1 fruit fly cellular context compared by ENCODE assay signal in the genomic region with DNA sequence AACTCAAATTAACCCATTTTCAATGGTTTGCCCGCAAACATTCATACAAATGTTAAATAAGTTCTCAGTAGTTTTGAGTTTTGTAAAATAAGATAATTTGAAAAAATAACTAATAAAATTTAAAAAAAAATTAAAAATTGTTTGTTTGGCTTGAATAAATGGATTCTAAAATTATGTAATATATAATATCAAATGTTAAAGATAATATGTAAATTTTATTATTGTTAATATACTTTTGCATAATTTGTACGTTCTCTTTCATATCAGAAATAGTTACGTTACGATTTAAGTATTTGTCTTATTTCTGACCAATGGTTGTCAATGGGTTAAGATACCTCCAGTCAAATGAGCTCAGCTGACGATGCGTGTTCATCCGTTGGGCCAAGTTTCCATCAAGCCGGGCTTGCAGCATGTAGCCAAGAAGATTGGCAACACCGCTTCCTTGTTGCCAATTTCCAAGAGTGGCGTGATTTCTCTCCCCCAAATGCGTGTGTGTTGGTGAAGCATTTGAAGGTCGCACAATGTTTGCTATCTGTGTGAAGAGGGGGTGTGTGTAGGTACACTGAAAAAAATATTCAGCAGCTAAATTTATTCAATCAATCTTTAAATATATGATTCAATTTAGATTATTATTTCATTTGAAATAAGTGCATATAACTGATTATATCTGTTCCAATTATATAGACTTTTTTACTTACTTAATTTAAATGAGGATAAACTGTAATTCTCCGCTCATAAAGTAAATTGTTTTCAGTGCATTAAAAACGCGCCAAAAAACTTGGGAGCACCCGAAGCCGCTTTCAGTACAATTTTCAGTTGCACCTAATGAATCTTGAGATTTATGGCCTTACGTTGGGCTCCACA.
A peak's percentile ranks its signal among the peaks of the same experiment; 100 is the strongest.
TF ChIP-seq lines count a peak whose summit lies in the region.

No protein-coding gene starts in this region.

TF ChIP-seq in whole organism, embryonic, 481 proteins besides CTCF, POLR2A, EP300 and RAD21 (continued from another document and continues in another):
- TF ChIP-seq Kr (GFP tag; optimal IDR thresholded peaks at IDR 0.05; lab: Kevin White, UChicago), result no peak
- TF ChIP-seq sr (GFP tag; IDR thresholded peaks at IDR 0.05; lab: Robert Waterston, UW), result no peak
- TF ChIP-seq ap (GFP tag; IDR thresholded peaks at IDR 0.05; lab: Robert Waterston, UW), result no peak
- no peak for TF ChIP-seq hth (optimal IDR thresholded peaks at IDR 0.05; lab: Kevin White, UChicago)
- no peak for TF ChIP-seq stc (GFP tag; IDR thresholded peaks at IDR 0.05; lab: Robert Waterston, UW)
- TF ChIP-seq Dad (GFP tag; optimal IDR thresholded peaks at IDR 0.05; lab: Kevin White, UChicago), result no peak
- TF ChIP-seq Spps (tag; optimal IDR thresholded peaks at IDR 0.05; lab: Kevin White, UChicago), result no peak
- no peak for TF ChIP-seq fu2 (GFP tag; optimal IDR thresholded peaks at IDR 0.05; lab: Kevin White, UChicago)
- TF ChIP-seq CG17385 (GFP tag; optimal IDR thresholded peaks at IDR 0.05; lab: Kevin White, UChicago), result no peak
- no peak for TF ChIP-seq CG30020 (tag; optimal IDR thresholded peaks at IDR 0.05; lab: Kevin White, UChicago)
- TF ChIP-seq tx (GFP tag; optimal IDR thresholded peaks at IDR 0.05; lab: Kevin White, UChicago), result no peak
- no peak for TF ChIP-seq Tbp (GFP tag; optimal IDR thresholded peaks at IDR 0.05; lab: Kevin White, UChicago)
- peak; percentile 5 for TF ChIP-seq tin (GFP tag; optimal IDR thresholded peaks at IDR 0.05; lab: Kevin White, UChicago)
- no peak for TF ChIP-seq Pdp1 (GFP tag; optimal IDR thresholded peaks at IDR 0.05; lab: Kevin White, UChicago)
- no peak for TF ChIP-seq CG15073 (GFP tag; optimal IDR thresholded peaks at IDR 0.05; lab: Kevin White, UChicago)
- no peak for TF ChIP-seq CG6654 (GFP tag; optimal IDR thresholded peaks at IDR 0.05; lab: Kevin White, UChicago)
- TF ChIP-seq CG11504 (tag; optimal IDR thresholded peaks at IDR 0.05; lab: Kevin White, UChicago), result peak; percentile 62
- peak; percentile 30; the same call in 1 of the 2 replicates for TF ChIP-seq E2f2 (GFP tag; IDR thresholded peaks at IDR 0.05; lab: Robert Waterston, UW)
- TF ChIP-seq yki (optimal IDR thresholded peaks at IDR 0.05; lab: Kevin White, UChicago), result no peak
- no peak for TF ChIP-seq NC2β (GFP tag; optimal IDR thresholded peaks at IDR 0.05; lab: Kevin White, UChicago)
- no peak for TF ChIP-seq jing (GFP tag; optimal IDR thresholded peaks at IDR 0.05; lab: Kevin White, UChicago)
- TF ChIP-seq Sin3A (optimal IDR thresholded peaks at IDR 0.05; lab: Kevin White, UChicago), result no peak
- no peak for TF ChIP-seq crol (GFP tag; IDR thresholded peaks at IDR 0.05; lab: Robert Waterston, UW)
- peak; percentile 72 for TF ChIP-seq Med (GFP tag; lab: Kevin White, UChicago)
- no peak for TF ChIP-seq CG12219 (GFP tag; optimal IDR thresholded peaks at IDR 0.05; lab: Kevin White, UChicago)
- TF ChIP-seq B-H1 (GFP tag; IDR thresholded peaks at IDR 0.05; lab: Robert Waterston, UW), result no peak
- TF ChIP-seq pros (GFP tag; optimal IDR thresholded peaks at IDR 0.05; lab: Kevin White, UChicago), result no peak
- no peak for TF ChIP-seq CG4707 (GFP tag; optimal IDR thresholded peaks at IDR 0.05; lab: Kevin White, UChicago)
- TF ChIP-seq CG2116 (GFP tag; optimal IDR thresholded peaks at IDR 0.05; lab: Kevin White, UChicago), result no peak
- TF ChIP-seq Dfd (GFP tag; optimal IDR thresholded peaks at IDR 0.05; lab: Kevin White, UChicago), result no peak
- no peak for TF ChIP-seq ranshi (GFP tag; IDR thresholded peaks at IDR 0.05; lab: Robert Waterston, UW)
- TF ChIP-seq CG31388 (GFP tag; optimal IDR thresholded peaks at IDR 0.05; lab: Kevin White, UChicago), result no peak
- no peak for TF ChIP-seq Myb (GFP tag; optimal IDR thresholded peaks at IDR 0.05; lab: Kevin White, UChicago)
- no peak for TF ChIP-seq CG11398 (GFP tag; optimal IDR thresholded peaks at IDR 0.05; lab: Kevin White, UChicago)
- TF ChIP-seq CoRest (tag; optimal IDR thresholded peaks at IDR 0.05; lab: Kevin White, UChicago), result peak; percentile 42
- TF ChIP-seq CG11093 (GFP tag; IDR thresholded peaks at IDR 0.05; lab: Robert Waterston, UW), result 0 out of 3 replicates have a peak, but pooled peaks have one; percentile 23
- no peak for TF ChIP-seq gcm2 (GFP tag; optimal IDR thresholded peaks at IDR 0.05; lab: Kevin White, UChicago)
- no peak for TF ChIP-seq Elba2 (GFP tag; optimal IDR thresholded peaks at IDR 0.05; lab: Kevin White, UChicago)
- no peak for TF ChIP-seq wdn (GFP tag; IDR thresholded peaks at IDR 0.05; lab: Robert Waterston, UW)
- TF ChIP-seq D19B (GFP tag; optimal IDR thresholded peaks at IDR 0.05; lab: Kevin White, UChicago), result no peak
- TF ChIP-seq pzg (GFP tag; optimal IDR thresholded peaks at IDR 0.05; lab: Kevin White, UChicago), result no peak
- no peak for TF ChIP-seq HLH4C (GFP tag; IDR thresholded peaks at IDR 0.05; lab: Robert Waterston, UW; ENCODE audit: partially characterized antibody)
- TF ChIP-seq H15 (GFP tag; IDR thresholded peaks at IDR 0.05; lab: Robert Waterston, UW), result no peak
- TF ChIP-seq CG42726 (GFP tag; IDR thresholded peaks at IDR 0.05; lab: Robert Waterston, UW; ENCODE audit: partially characterized antibody), result no peak
- TF ChIP-seq CG15601 (tag; optimal IDR thresholded peaks at IDR 0.05; lab: Kevin White, UChicago), result no peak
- TF ChIP-seq CG14441 (GFP tag; IDR thresholded peaks at IDR 0.05; lab: Robert Waterston, UW), result no peak
- no peak for TF ChIP-seq gfzf (GFP tag; optimal IDR thresholded peaks at IDR 0.05; lab: Kevin White, UChicago)
- TF ChIP-seq CG9215 (GFP tag; IDR thresholded peaks at IDR 0.05; lab: Robert Waterston, UW), result no peak
- no peak for TF ChIP-seq dm (GFP tag; optimal IDR thresholded peaks at IDR 0.05; lab: Kevin White, UChicago)
- TF ChIP-seq CG43689 (GFP tag; IDR thresholded peaks at IDR 0.05; lab: Robert Waterston, UW), result no peak
- no peak for TF ChIP-seq CG9437 (GFP tag; optimal IDR thresholded peaks at IDR 0.05; lab: Kevin White, UChicago)
- no peak for TF ChIP-seq CG30431 (GFP tag; optimal IDR thresholded peaks at IDR 0.05; lab: Kevin White, UChicago)
- no peak for TF ChIP-seq sens-2 (GFP tag; IDR thresholded peaks at IDR 0.05; lab: Robert Waterston, UW)
- TF ChIP-seq fru (optimal IDR thresholded peaks at IDR 0.05; lab: Kevin White, UChicago), result no peak
- TF ChIP-seq CrebB (tag; optimal IDR thresholded peaks at IDR 0.05; lab: Kevin White, UChicago), result no peak
- TF ChIP-seq kah (GFP tag; optimal IDR thresholded peaks at IDR 0.05; lab: Kevin White, UChicago), result no peak
- peak; percentile 43 for TF ChIP-seq CG18262 (tag; optimal IDR thresholded peaks at IDR 0.05; lab: Kevin White, UChicago)
- TF ChIP-seq lab (GFP tag; optimal IDR thresholded peaks at IDR 0.05; lab: Kevin White, UChicago), result peak; percentile 31
- TF ChIP-seq CG11560 (tag; IDR thresholded peaks at IDR 0.05; lab: Robert Waterston, UW), result no peak
- TF ChIP-seq row (GFP tag; IDR thresholded peaks at IDR 0.05; lab: Robert Waterston, UW), result peak; percentile 50; the same call in 2 of the 3 replicates
- no peak for TF ChIP-seq gsb-n (tag; optimal IDR thresholded peaks at IDR 0.05; lab: Kevin White, UChicago)
- TF ChIP-seq Dbx (GFP tag; IDR thresholded peaks at IDR 0.05; lab: Robert Waterston, UW), result no peak
- TF ChIP-seq cg (GFP tag; optimal IDR thresholded peaks at IDR 0.05; lab: Kevin White, UChicago), result no peak
- no peak for TF ChIP-seq C15 (GFP tag; IDR thresholded peaks at IDR 0.05; lab: Robert Waterston, UW)
- no peak for TF ChIP-seq Fer1 (GFP tag; optimal IDR thresholded peaks at IDR 0.05; lab: Kevin White, UChicago)
- no peak for TF ChIP-seq CG18764 (GFP tag; optimal IDR thresholded peaks at IDR 0.05; lab: Kevin White, UChicago)
- TF ChIP-seq bowl (GFP tag; IDR thresholded peaks at IDR 0.05; lab: Robert Waterston, UW), result no peak
- no peak for TF ChIP-seq CG3995 (GFP tag; optimal IDR thresholded peaks at IDR 0.05; lab: Kevin White, UChicago)
- no peak for TF ChIP-seq CG4617 (GFP tag; optimal IDR thresholded peaks at IDR 0.05; lab: Kevin White, UChicago; ENCODE audit: borderline replicate concordance)
- TF ChIP-seq CG17361 (GFP tag; IDR thresholded peaks at IDR 0.05; lab: Robert Waterston, UW), result peak; percentile 68; the same call in 2 of the 3 replicates
- TF ChIP-seq unpg (GFP tag; optimal IDR thresholded peaks at IDR 0.05; lab: Kevin White, UChicago), result peak; percentile 47
- TF ChIP-seq hkb (optimal IDR thresholded peaks at IDR 0.05; lab: Kevin White, UChicago), result no peak
- TF ChIP-seq hkb (GFP tag; IDR thresholded peaks at IDR 0.05; lab: Robert Waterston, UW), result 0 out of 2 replicates have a peak, but pooled peaks have one; percentile 14
- no peak for TF ChIP-seq Trl (optimal IDR thresholded peaks at IDR 0.05; lab: Kevin White, UChicago)
- TF ChIP-seq Trl (GFP tag; optimal IDR thresholded peaks at IDR 0.05; lab: Kevin White, UChicago), result no peak
- TF ChIP-seq CG3726 (GFP tag; IDR thresholded peaks at IDR 0.05; lab: Robert Waterston, UW), result no peak
- TF ChIP-seq seq (GFP tag; IDR thresholded peaks at IDR 0.05; lab: Robert Waterston, UW), result no peak
- TF ChIP-seq zfh1 (GFP tag; IDR thresholded peaks at IDR 0.05; lab: Robert Waterston, UW), result no peak
- no peak for TF ChIP-seq eve (GFP tag; optimal IDR thresholded peaks at IDR 0.05; lab: Kevin White, UChicago)
- TF ChIP-seq pb (GFP tag; optimal IDR thresholded peaks at IDR 0.05; lab: Kevin White, UChicago), result no peak
- TF ChIP-seq Hmx (GFP tag; optimal IDR thresholded peaks at IDR 0.05; lab: Kevin White, UChicago), result no peak
- TF ChIP-seq da (GFP tag; optimal IDR thresholded peaks at IDR 0.05; lab: Kevin White, UChicago), result no peak
- no peak for TF ChIP-seq CG13424 (tag; optimal IDR thresholded peaks at IDR 0.05; lab: Kevin White, UChicago)
- TF ChIP-seq Hr3 (GFP tag; optimal IDR thresholded peaks at IDR 0.05; lab: Kevin White, UChicago), result peak; percentile 15
- no peak for TF ChIP-seq exex (tag; optimal IDR thresholded peaks at IDR 0.05; lab: Kevin White, UChicago)
- TF ChIP-seq CG15479 (GFP tag; optimal IDR thresholded peaks at IDR 0.05; lab: Kevin White, UChicago), result no peak
- no peak for TF ChIP-seq Doc3 (GFP tag; IDR thresholded peaks at IDR 0.05; lab: Robert Waterston, UW; ENCODE audit: partially characterized antibody)
- TF ChIP-seq unc-4 (GFP tag; IDR thresholded peaks at IDR 0.05; lab: Robert Waterston, UW; ENCODE audit: partially characterized antibody), result no peak
- TF ChIP-seq CG1832 (GFP tag; optimal IDR thresholded peaks at IDR 0.05; lab: Kevin White, UChicago), result no peak
- no peak for TF ChIP-seq pan (optimal IDR thresholded peaks at IDR 0.05; lab: Kevin White, UChicago)
- peak in 1 of 2 experiments; percentile 24 for TF ChIP-seq pan (GFP tag; optimal IDR thresholded peaks at IDR 0.05 in 1 of 2, IDR thresholded peaks at IDR 0.05 in 1 of 2)
- TF ChIP-seq nau (GFP tag; optimal IDR thresholded peaks at IDR 0.05; lab: Kevin White, UChicago), result peak; percentile 25
- peak; percentile 34 for TF ChIP-seq CG12391 (tag; optimal IDR thresholded peaks at IDR 0.05; lab: Kevin White, UChicago)
- TF ChIP-seq CG13296 (GFP tag; optimal IDR thresholded peaks at IDR 0.05; lab: Kevin White, UChicago), result no peak
- no peak for TF ChIP-seq CG34422 (GFP tag; IDR thresholded peaks at IDR 0.05; lab: Robert Waterston, UW)
- no peak for TF ChIP-seq cad (GFP tag; optimal IDR thresholded peaks at IDR 0.05; lab: Kevin White, UChicago)
- TF ChIP-seq CG1529 (GFP tag; optimal IDR thresholded peaks at IDR 0.05; lab: Kevin White, UChicago), result peak; percentile 9
- no peak for TF ChIP-seq CG12104 (GFP tag; optimal IDR thresholded peaks at IDR 0.05; lab: Kevin White, UChicago)
- peak; percentile 45 for TF ChIP-seq zen (tag; optimal IDR thresholded peaks at IDR 0.05; lab: Kevin White, UChicago)
- TF ChIP-seq Antp (GFP tag; optimal IDR thresholded peaks at IDR 0.05; lab: Kevin White, UChicago), result no peak
- TF ChIP-seq CG13775 (GFP tag; optimal IDR thresholded peaks at IDR 0.05; lab: Kevin White, UChicago), result peak; percentile 11
- no peak for TF ChIP-seq gce (GFP tag; IDR thresholded peaks at IDR 0.05; lab: Robert Waterston, UW)
- TF ChIP-seq CG1647 (GFP tag; optimal IDR thresholded peaks at IDR 0.05; lab: Kevin White, UChicago), result no peak
- no peak for TF ChIP-seq CG14965 (GFP tag; optimal IDR thresholded peaks at IDR 0.05; lab: Kevin White, UChicago; ENCODE audit: borderline replicate concordance)
- TF ChIP-seq HLHmδ (GFP tag; optimal IDR thresholded peaks at IDR 0.05; lab: Kevin White, UChicago), result no peak
- no peak for TF ChIP-seq CG10321 (GFP tag; IDR thresholded peaks at IDR 0.05; lab: Robert Waterston, UW)
- no peak for TF ChIP-seq ase (GFP tag; IDR thresholded peaks at IDR 0.05; lab: Robert Waterston, UW)
- peak; percentile 22 for TF ChIP-seq CG10209 (GFP tag; optimal IDR thresholded peaks at IDR 0.05; lab: Kevin White, UChicago)
- TF ChIP-seq Asciz (GFP tag; optimal IDR thresholded peaks at IDR 0.05; lab: Kevin White, UChicago), result peak; percentile 22
- no peak for TF ChIP-seq Sry-δ (GFP tag; optimal IDR thresholded peaks at IDR 0.05; lab: Kevin White, UChicago)
- no peak for TF ChIP-seq Bdp1 (GFP tag; optimal IDR thresholded peaks at IDR 0.05; lab: Kevin White, UChicago)
- no peak for TF ChIP-seq corto (GFP tag; optimal IDR thresholded peaks at IDR 0.05; lab: Kevin White, UChicago)
- no peak for TF ChIP-seq sc (optimal IDR thresholded peaks at IDR 0.05; lab: Kevin White, UChicago)
- TF ChIP-seq sc (GFP tag; optimal IDR thresholded peaks at IDR 0.05; lab: Kevin White, UChicago), result no peak
- TF ChIP-seq CG3407 (GFP tag; optimal IDR thresholded peaks at IDR 0.05; lab: Kevin White, UChicago), result no peak
- no peak for TF ChIP-seq NfI (GFP tag; optimal IDR thresholded peaks at IDR 0.05; lab: Kevin White, UChicago)
- TF ChIP-seq Hr78 (GFP tag; optimal IDR thresholded peaks at IDR 0.05; lab: Kevin White, UChicago), result no peak
- TF ChIP-seq rib (GFP tag; IDR thresholded peaks at IDR 0.05; lab: Robert Waterston, UW), result no peak
- TF ChIP-seq CG8924 (tag; optimal IDR thresholded peaks at IDR 0.05; lab: Kevin White, UChicago), result peak; percentile 6
- peak; percentile 29; the same call in 1 of the 2 replicates for TF ChIP-seq Ptx1 (GFP tag; IDR thresholded peaks at IDR 0.05; lab: Robert Waterston, UW)
- no peak for TF ChIP-seq bbx (GFP tag; IDR thresholded peaks at IDR 0.05; lab: Robert Waterston, UW; ENCODE audit: partially characterized antibody)
- no peak for TF ChIP-seq dan (GFP tag; IDR thresholded peaks at IDR 0.05; lab: Robert Waterston, UW)
- 0 out of 2 replicates have a peak, but pooled peaks have one; percentile 16 for TF ChIP-seq CG32767 (GFP tag; IDR thresholded peaks at IDR 0.05; lab: Robert Waterston, UW)
- no peak for TF ChIP-seq vfl (GFP tag; optimal IDR thresholded peaks at IDR 0.05; lab: Kevin White, UChicago)
- TF ChIP-seq tna (GFP tag; IDR thresholded peaks at IDR 0.05; lab: Robert Waterston, UW; ENCODE audit: partially characterized antibody), result no peak
- no peak for TF ChIP-seq Ravus (GFP tag; IDR thresholded peaks at IDR 0.05; lab: Robert Waterston, UW)
- TF ChIP-seq CG17186 (GFP tag; optimal IDR thresholded peaks at IDR 0.05; lab: Kevin White, UChicago), result no peak
